ENCODE assay signal across 4 fruit fly cellular contexts in genomic region chr2L:6701409-6702199, dm6.
TF ChIP-seq lines count a peak whose summit lies in the region.

No protein-coding gene starts in this region.

- no peak for TF ChIP-seq CTCF in whole organism, embryonic (GFP tag; optimal IDR thresholded peaks at IDR 0.05; lab: Kevin White, UChicago)

TF ChIP-seq in whole organism, embryonic, 481 proteins besides CTCF, POLR2A, EP300 and RAD21 (continues in another document):
- TF ChIP-seq Fer3 (tag; optimal IDR thresholded peaks at IDR 0.05; lab: Kevin White, UChicago), result no peak
- peak; percentile 42 for TF ChIP-seq dmrt99B (tag; optimal IDR thresholded peaks at IDR 0.05; lab: Kevin White, UChicago)
- no peak for TF ChIP-seq CG11560 (tag; IDR thresholded peaks at IDR 0.05; lab: Robert Waterston, UW)
- TF ChIP-seq knrl (GFP tag; IDR thresholded peaks at IDR 0.05; lab: Robert Waterston, UW; ENCODE audit: partially characterized antibody), result no peak
- TF ChIP-seq Nf-YA (GFP tag; IDR thresholded peaks at IDR 0.05; lab: Robert Waterston, UW), result no peak
- TF ChIP-seq CG7786 (GFP tag; optimal IDR thresholded peaks at IDR 0.05; lab: Kevin White, UChicago), result no peak
- TF ChIP-seq CG14965 (GFP tag; optimal IDR thresholded peaks at IDR 0.05; lab: Kevin White, UChicago; ENCODE audit: borderline replicate concordance), result no peak
- TF ChIP-seq Nf-YC (tag; optimal IDR thresholded peaks at IDR 0.05; lab: Kevin White, UChicago), result no peak
- TF ChIP-seq Trl (optimal IDR thresholded peaks at IDR 0.05; lab: Kevin White, UChicago), result no peak
- TF ChIP-seq Trl (GFP tag; optimal IDR thresholded peaks at IDR 0.05; lab: Kevin White, UChicago), result no peak
- TF ChIP-seq vfl (GFP tag; optimal IDR thresholded peaks at IDR 0.05; lab: Kevin White, UChicago), result no peak
- TF ChIP-seq CG8388 (GFP tag; optimal IDR thresholded peaks at IDR 0.05; lab: Kevin White, UChicago), result peak; percentile 5
- no peak for TF ChIP-seq CG4360 (GFP tag; IDR thresholded peaks at IDR 0.05; lab: Robert Waterston, UW)
- no peak for TF ChIP-seq CG8944 (GFP tag; optimal IDR thresholded peaks at IDR 0.05; lab: Kevin White, UChicago)
- TF ChIP-seq Sox102F (GFP tag; optimal IDR thresholded peaks at IDR 0.05; lab: Kevin White, UChicago), result peak; percentile 32
- TF ChIP-seq prd (optimal IDR thresholded peaks at IDR 0.05; lab: Kevin White, UChicago), result no peak
- TF ChIP-seq prd (GFP tag; IDR thresholded peaks at IDR 0.05; lab: Robert Waterston, UW), result no peak
- no peak for TF ChIP-seq CG7271 (tag; optimal IDR thresholded peaks at IDR 0.05; lab: Kevin White, UChicago)
- peak; percentile 26 for TF ChIP-seq Med (GFP tag; lab: Kevin White, UChicago)
- peak; percentile 30 for TF ChIP-seq CG10979 (tag; optimal IDR thresholded peaks at IDR 0.05; lab: Kevin White, UChicago)
- TF ChIP-seq CG1024 (GFP tag; IDR thresholded peaks at IDR 0.05; lab: Robert Waterston, UW), result no peak
- TF ChIP-seq Oli (tag; optimal IDR thresholded peaks at IDR 0.05; lab: Kevin White, UChicago), result peak; percentile 2
- no peak for TF ChIP-seq gsb-n (tag; optimal IDR thresholded peaks at IDR 0.05; lab: Kevin White, UChicago)
- no peak for TF ChIP-seq Deaf1 (tag; optimal IDR thresholded peaks at IDR 0.05; lab: Kevin White, UChicago)

TF ChIP-seq in whole organism, prepupa, 60 proteins besides CTCF, POLR2A, EP300 and RAD21 (continues in another document):
- TF ChIP-seq CG3032 (tag; optimal IDR thresholded peaks at IDR 0.05; lab: Kevin White, UChicago) (peak; percentile 15), pdm3 (GFP tag; optimal IDR thresholded peaks at IDR 0.05; lab: Kevin White, UChicago) (peak; percentile 3), OdsH (GFP tag; optimal IDR thresholded peaks at IDR 0.05; lab: Kevin White, UChicago) (peak; percentile 29), Gug (GFP tag; IDR thresholded peaks at IDR 0.05; lab: Robert Waterston, UW) (no peak), CG3919 (GFP tag; optimal IDR thresholded peaks at IDR 0.05; lab: Kevin White, UChicago) (peak; percentile 48), CG6854 (GFP tag; optimal IDR thresholded peaks at IDR 0.05; lab: Kevin White, UChicago) (no peak), fkh (GFP tag; optimal IDR thresholded peaks at IDR 0.05; lab: Kevin White, UChicago) (no peak), Ets21C (GFP tag; optimal IDR thresholded peaks at IDR 0.05; lab: Kevin White, UChicago) (no peak), CG11762 (GFP tag; optimal IDR thresholded peaks at IDR 0.05; lab: Kevin White, UChicago; ENCODE audit: insufficient read depth) (no peak), ss (GFP tag; optimal IDR thresholded peaks at IDR 0.05; lab: Kevin White, UChicago) (peak; percentile 13 to 18), Eip75B (GFP tag; optimal IDR thresholded peaks at IDR 0.05; lab: Kevin White, UChicago) (peak; percentile 45), CG7368 (GFP tag; optimal IDR thresholded peaks at IDR 0.05; lab: Kevin White, UChicago) (no peak), CG4318 (GFP tag; optimal IDR thresholded peaks at IDR 0.05; lab: Kevin White, UChicago) (no peak), fd59A (GFP tag; optimal IDR thresholded peaks at IDR 0.05; lab: Kevin White, UChicago) (no peak), spab (GFP tag; optimal IDR thresholded peaks at IDR 0.05; lab: Kevin White, UChicago) (peak; percentile 18), achi (GFP tag; optimal IDR thresholded peaks at IDR 0.05; lab: Kevin White, UChicago) (peak; percentile 24), Eip93F (GFP tag; optimal IDR thresholded peaks at IDR 0.05; lab: Kevin White, UChicago) (no peak), CG6792 (GFP tag; optimal IDR thresholded peaks at IDR 0.05; lab: Kevin White, UChicago) (peak; percentile 35), Hr39 (GFP tag; optimal IDR thresholded peaks at IDR 0.05; lab: Kevin White, UChicago) (peak; percentile 26), vri (GFP tag; optimal IDR thresholded peaks at IDR 0.05; lab: Kevin White, UChicago) (peak; percentile 32), Smox (GFP tag; optimal IDR thresholded peaks at IDR 0.05; lab: Kevin White, UChicago) (peak; percentile 3), topi (GFP tag; optimal IDR thresholded peaks at IDR 0.05; lab: Kevin White, UChicago) (peak; percentile 24), Ets96B (tag; optimal IDR thresholded peaks at IDR 0.05; lab: Kevin White, UChicago) (peak; percentile 51), CG31627 (GFP tag; optimal IDR thresholded peaks at IDR 0.05; lab: Kevin White, UChicago) (no peak)

TF ChIP-seq in whole organism, pupa, 21 proteins besides CTCF, POLR2A, EP300 and RAD21:
- no peak for TF ChIP-seq CG12605 (GFP tag; IDR thresholded peaks at IDR 0.05; lab: Robert Waterston, UW)
- no peak for TF ChIP-seq D1 (tag; optimal IDR thresholded peaks at IDR 0.05; lab: Kevin White, UChicago)
- TF ChIP-seq EcR (GFP tag; optimal IDR thresholded peaks at IDR 0.05; lab: Kevin White, UChicago), result peak; percentile 55
- TF ChIP-seq Snoo (tag; optimal IDR thresholded peaks at IDR 0.05; lab: Kevin White, UChicago), result no peak
- TF ChIP-seq CG32121 (GFP tag; IDR thresholded peaks at IDR 0.05; lab: Robert Waterston, UW), result no peak
- no peak for TF ChIP-seq fd96Ca (GFP tag; IDR thresholded peaks at IDR 0.05; lab: Robert Waterston, UW)
- TF ChIP-seq Pif1A (GFP tag; optimal IDR thresholded peaks at IDR 0.05; lab: Kevin White, UChicago), result peak; percentile 32
- peak; percentile 39 for TF ChIP-seq Pif1B (GFP tag; optimal IDR thresholded peaks at IDR 0.05; lab: Kevin White, UChicago)
- TF ChIP-seq CG4496 (GFP tag; IDR thresholded peaks at IDR 0.05; lab: Robert Waterston, UW), result no peak
- TF ChIP-seq CG9948 (tag; optimal IDR thresholded peaks at IDR 0.05; lab: Kevin White, UChicago), result peak; percentile 41
- TF ChIP-seq rn (GFP tag; IDR thresholded peaks at IDR 0.05; lab: Robert Waterston, UW), result no peak
- TF ChIP-seq gl (tag; optimal IDR thresholded peaks at IDR 0.05; lab: Kevin White, UChicago), result no peak
- no peak for TF ChIP-seq CG14655 (GFP tag; optimal IDR thresholded peaks at IDR 0.05; lab: Kevin White, UChicago)
- no peak for TF ChIP-seq Ets98B (GFP tag; IDR thresholded peaks at IDR 0.05; lab: Robert Waterston, UW)
- TF ChIP-seq CG15710 (tag; optimal IDR thresholded peaks at IDR 0.05; lab: Kevin White, UChicago), result peak; percentile 46
- TF ChIP-seq CG34367 (tag; optimal IDR thresholded peaks at IDR 0.05; lab: Kevin White, UChicago), result peak; percentile 0
- no peak for TF ChIP-seq CG10348 (GFP tag; IDR thresholded peaks at IDR 0.05; lab: Robert Waterston, UW)
- TF ChIP-seq CG8301 (tag; optimal IDR thresholded peaks at IDR 0.05; lab: Kevin White, UChicago), result no peak
- peak; percentile 16 for TF ChIP-seq CG13204 (GFP tag; optimal IDR thresholded peaks at IDR 0.05; lab: Kevin White, UChicago)
- peak; percentile 62 for TF ChIP-seq CG8159 (tag; optimal IDR thresholded peaks at IDR 0.05; lab: Kevin White, UChicago)
- peak; percentile 34 for TF ChIP-seq CG17806 (tag; optimal IDR thresholded peaks at IDR 0.05; lab: Kevin White, UChicago)

TF ChIP-seq in whole organism, wandering third instar larva, 38 proteins besides CTCF, POLR2A, EP300 and RAD21:
- TF ChIP-seq ey (GFP tag; optimal IDR thresholded peaks at IDR 0.05; lab: Kevin White, UChicago) (no peak), Myc (optimal IDR thresholded peaks at IDR 0.05; lab: Kevin White, UChicago) (no peak), woc (GFP tag; optimal IDR thresholded peaks at IDR 0.05; lab: Kevin White, UChicago) (no peak), CrebA (GFP tag; optimal IDR thresholded peaks at IDR 0.05; lab: Kevin White, UChicago; ENCODE audit: borderline replicate concordance) (no peak), tai (GFP tag; optimal IDR thresholded peaks at IDR 0.05; lab: Kevin White, UChicago) (no peak), usp (GFP tag; optimal IDR thresholded peaks at IDR 0.05; lab: Kevin White, UChicago) (no peak), foxo (GFP tag; optimal IDR thresholded peaks at IDR 0.05; lab: Kevin White, UChicago) (peak in 1 of 2 experiments; percentile 5), h (GFP tag; optimal IDR thresholded peaks at IDR 0.05; lab: Kevin White, UChicago) (peak; percentile 5), rgr (GFP tag; optimal IDR thresholded peaks at IDR 0.05; lab: Kevin White, UChicago) (no peak), lola (GFP tag; optimal IDR thresholded peaks at IDR 0.05; lab: Kevin White, UChicago) (no peak), sv (GFP tag; optimal IDR thresholded peaks at IDR 0.05; lab: Kevin White, UChicago) (no peak), fru (GFP tag; optimal IDR thresholded peaks at IDR 0.05; lab: Kevin White, UChicago) (peak; percentile 16)

Comparison
In these comparisons a context has a peak if more than half of its experiments do, and no peak if none do; other contexts are left out.
1. Of the 7 proteins assayed by ChIP-seq in both whole organism, embryonic and whole organism, prepupa: peak only in whole organism, embryonic: Sox102F; only in whole organism, prepupa: Hr39; in both: Blimp-1; in neither: 4.